Worm (Caenorhabditis elegans): ENCODE measurements around the gene C46G7.1.

- no peak for TF ChIP-seq lin-13 (GFP tag; optimal IDR thresholded peaks at IDR 0.05)
- no peak for TF ChIP-seq F10B5.3 (tag; optimal IDR thresholded peaks at IDR 0.05)
- no peak for TF ChIP-seq nhr-76 (tag; optimal IDR thresholded peaks at IDR 0.05)
- no peak for TF ChIP-seq dpl-1 (GFP tag; optimal IDR thresholded peaks at IDR 0.05)
- TF ChIP-seq ztf-11 (tag; optimal IDR thresholded peaks at IDR 0.05) = no peak
- no peak for TF ChIP-seq duxl-1 (tag; optimal IDR thresholded peaks at IDR 0.05; ENCODE audit: poor library complexity)
- no peak for TF ChIP-seq unc-130 (GFP tag; optimal IDR thresholded peaks at IDR 0.05)
- TF ChIP-seq skn-1 (tag; optimal IDR thresholded peaks at IDR 0.05) = no peak
- TF ChIP-seq lir-3 (tag; optimal IDR thresholded peaks at IDR 0.05) = no peak
- TF ChIP-seq R02D3.7 (tag; optimal IDR thresholded peaks at IDR 0.05) = no peak
- no peak for TF ChIP-seq aly-2 (tag; optimal IDR thresholded peaks at IDR 0.05)
- no peak for TF ChIP-seq hlh-30 (tag; optimal IDR thresholded peaks at IDR 0.05; ENCODE audit: insufficient read depth)
- no peak for TF ChIP-seq nhr-11 (tag; optimal IDR thresholded peaks at IDR 0.05)
- no peak for TF ChIP-seq fkh-10 (GFP tag; optimal IDR thresholded peaks at IDR 0.05)
Measured at ce11 chrIV:6047164-6047727, 29.4 kb downstream of the C46G7.1 start.
